Fruit fly (Drosophila melanogaster): ENCODE results near the gene CG33169.

dm6 chr3L:22836768-22837167 lies 26.9 kb upstream of the CG33169 start, which contains the start of the genes CG11226 and CG45428:
- TF ChIP-seq CG32121 (GFP tag; IDR thresholded peaks at IDR 0.05) (no peak), CG15710 (tag; optimal IDR thresholded peaks at IDR 0.05) (no peak), CG12605 (GFP tag; IDR thresholded peaks at IDR 0.05) (no peak), CG10348 (GFP tag; IDR thresholded peaks at IDR 0.05) (no peak), CG4496 (GFP tag; IDR thresholded peaks at IDR 0.05) (no peak), EcR (GFP tag; optimal IDR thresholded peaks at IDR 0.05) (no peak), rn (GFP tag; IDR thresholded peaks at IDR 0.05) (no peak), CG13204 (GFP tag; optimal IDR thresholded peaks at IDR 0.05) (no peak), CG34367 (tag; optimal IDR thresholded peaks at IDR 0.05) (no peak), CG14655 (GFP tag; optimal IDR thresholded peaks at IDR 0.05) (no peak), CG17806 (tag; optimal IDR thresholded peaks at IDR 0.05) (no peak), Pif1A (GFP tag; optimal IDR thresholded peaks at IDR 0.05) (no peak), gl (tag; optimal IDR thresholded peaks at IDR 0.05) (no peak)

All from whole organism, pupa.